Fruit fly (Drosophila melanogaster): ENCODE results near the gene CG13308.

- no peak for TF ChIP-seq CG1603 (tag; optimal IDR thresholded peaks at IDR 0.05)
- no peak for TF ChIP-seq bowl (GFP tag; IDR thresholded peaks at IDR 0.05)
- no peak for TF ChIP-seq lilli (GFP tag; optimal IDR thresholded peaks at IDR 0.05)
- no peak for TF ChIP-seq Fer1 (GFP tag; optimal IDR thresholded peaks at IDR 0.05)
- no peak for TF ChIP-seq grau (tag; optimal IDR thresholded peaks at IDR 0.05)
- TF ChIP-seq Sox102F (GFP tag; optimal IDR thresholded peaks at IDR 0.05): no peak
These were observed 16.7 kb downstream of the CG13308 start for dm6 chr3L:8825030-8825407.
